Worm (Caenorhabditis elegans): ENCODE measurements around the gene T07G12.5.

DNA sequence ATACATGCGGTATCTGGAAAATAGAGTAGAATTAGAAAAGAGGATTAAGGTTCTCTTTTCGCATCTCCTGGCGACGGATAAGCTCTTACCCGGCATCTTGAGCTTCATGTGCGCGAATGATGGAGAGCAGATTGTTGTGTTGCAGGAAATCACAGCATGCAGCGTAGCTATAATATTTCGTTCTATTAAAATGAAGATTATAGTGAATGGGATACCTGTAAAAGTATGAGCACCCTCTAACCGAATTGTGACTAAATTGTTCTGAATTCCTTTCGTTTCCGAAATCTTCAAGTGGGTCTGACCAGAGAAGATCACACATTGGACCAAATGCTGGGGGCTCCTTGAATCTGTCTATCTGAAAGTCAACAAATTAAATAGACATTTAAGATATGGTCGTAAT lies 46.5 kb downstream of the T07G12.5 start:
- TF ChIP-seq pqm-1 (tag; optimal IDR thresholded peaks at IDR 0.05) (no peak), nhr-77 (tag; optimal IDR thresholded peaks at IDR 0.05) (no peak), tbx-2 (tag; optimal IDR thresholded peaks at IDR 0.05) (no peak), elt-1 (tag; optimal IDR thresholded peaks at IDR 0.05) (no peak), ceh-82 (tag; optimal IDR thresholded peaks at IDR 0.05) (no peak), nfya-1 (tag; optimal IDR thresholded peaks at IDR 0.05; ENCODE audit: insufficient read depth) (no peak), jun-1 (tag; optimal IDR thresholded peaks at IDR 0.05) (no peak), ceh-9 (tag; optimal IDR thresholded peaks at IDR 0.05) (no peak), ceh-16 (tag; optimal IDR thresholded peaks at IDR 0.05) (no peak), aly-2 (tag; optimal IDR thresholded peaks at IDR 0.05) (no peak), ceh-28 (tag; optimal IDR thresholded peaks at IDR 0.05) (no peak), elt-3 (tag; optimal IDR thresholded peaks at IDR 0.05) (no peak), zag-1 (tag; optimal IDR thresholded peaks at IDR 0.05) (no peak), unc-62 (GFP tag; optimal IDR thresholded peaks at IDR 0.05) (no peak)

All from whole organism, L3 larva.